Worm (Caenorhabditis elegans) whole organism, L4 larva: Measurements from ENCODE around the gene C09G12.17.

ENCODE experiments used
- F44E2.7 ChIP-seq: fragments of 200-800 bp; sonication (Bioruptor generic); IDR thresholded peaks from 2 replicates; pipeline ENCODE4 v2.1.2; 2022; ENCODE audit warnings: missing genetic modification characterization, missing compliant biosample characterization
- Y48G9A.11 ChIP-seq: fragments of 200-800 bp; sonication (Bioruptor generic); IDR thresholded peaks from 2 replicates; pipeline ENCODE4 v1.3.6; 2022; ENCODE audit warnings: missing genetic modification reagents, missing genetic modification characterization, missing compliant biosample characterization
- dmd-8 ChIP-seq: fragments of 200-800 bp; sonication (Bioruptor generic); IDR thresholded peaks from 2 replicates; pipeline ENCODE4 v1.3.6; 2022; ENCODE audit warnings: missing genetic modification characterization, missing compliant biosample characterization
- fkh-10 ChIP-seq: fragments of 150-350 bp; optimal IDR thresholded peaks from 2 replicates; lab custom pipeline; 2014; ENCODE audit warnings: missing biosample characterization, missing genetic modification reagents, missing genetic modification characterization
- lim-7 ChIP-seq: fragments of 200-800 bp; sonication (Bioruptor generic); IDR thresholded peaks from 2 replicates; pipeline ENCODE4 v1.3.6; 2022; ENCODE audit warnings: missing genetic modification characterization, missing compliant biosample characterization
- lin-13 ChIP-seq: fragments of 150-350 bp; optimal IDR thresholded peaks from 2 replicates; lab custom pipeline; 2014; ENCODE audit warnings: missing biosample characterization, missing genetic modification reagents, missing genetic modification characterization
- lsy-2 ChIP-seq, 2 experiments: fragments of 150-350 bp in 1 of 2; sonication (generic microtip) in 1 of 2; optimal IDR thresholded peaks; 2 replicates each; lab custom pipeline; 2014 to 2017; ENCODE audit warnings: missing biosample characterization in 2 of 2, missing genetic modification characterization in 2 of 2
- nhr-48 ChIP-seq: sonication (generic microtip); optimal IDR thresholded peaks from 2 replicates; lab custom pipeline; 2016; ENCODE audit warnings: mild to moderate bottlenecking, missing genetic modification characterization, missing compliant biosample characterization
- nhr-77 ChIP-seq: fragments of 150-350 bp; optimal IDR thresholded peaks from 2 replicates; lab custom pipeline; 2014; ENCODE audit warnings: missing biosample characterization, missing genetic modification characterization
- sdz-12 ChIP-seq: fragments of 200-800 bp; sonication (Bioruptor generic); optimal IDR thresholded peaks from 2 replicates; lab custom pipeline; 2018; ENCODE audit warnings: mild to moderate bottlenecking, missing genetic modification characterization, missing compliant biosample characterization
- snpc-1.2 ChIP-seq: fragments of 200-800 bp; sonication (Bioruptor generic); IDR thresholded peaks from 2 replicates; pipeline ENCODE4 v1.3.6; 2022; ENCODE audit warnings: missing genetic modification reagents, missing genetic modification characterization, missing compliant biosample characterization
- unc-130 ChIP-seq: sonication (generic microtip); optimal IDR thresholded peaks from 2 replicates; lab custom pipeline; 2016; ENCODE audit warnings: missing genetic modification reagents, missing genetic modification characterization, missing compliant biosample characterization
- unc-62 ChIP-seq, 3 experiments: fragments of 150-350 bp in 1 of 3; sonication (generic microtip); optimal IDR thresholded peaks in 2 of 3; peaks in 1 of 3; 1 replicate in 1 of 3; 2 replicates in 2 of 3; lab custom pipeline; 2014 to 2017; ENCODE audit warnings: missing biosample characterization in 3 of 3, missing genetic modification characterization in 3 of 3, missing genetic modification reagents in 3 of 3, missing genotype in 1 of 3
- ztf-11 ChIP-seq: fragments of 150-350 bp; optimal IDR thresholded peaks from 2 replicates; lab custom pipeline; 2014; ENCODE audit warnings: missing biosample characterization, missing genetic modification characterization

- TF ChIP-seq lim-7 (no peak), fkh-10 (no peak), lin-13 (no peak), Y48G9A.11 (no peak), unc-62 (GFP tag; optimal IDR thresholded peaks at IDR 0.05 in 1 of 2; lab: Kevin White, UChicago) (no peak), unc-62 (tag; optimal IDR thresholded peaks at IDR 0.05; lab: Kevin White, UChicago) (no peak), sdz-12 (GFP tag; lab: Kevin White, UChicago) (no peak), ztf-11 (tag; lab: Kevin White, UChicago) (no peak), snpc-1.2 (no peak), nhr-77 (no peak), F44E2.7 (GFP tag; lab: Robert Waterston, UW) (no peak), lsy-2 (tag; optimal IDR thresholded peaks at IDR 0.05; lab: Kevin White, UChicago) (no peak), unc-130 (no peak), dmd-8 (GFP tag; lab: Robert Waterston, UW) (no peak), nhr-48 (tag; lab: Kevin White, UChicago) (no peak)
Measured at ce11 chrIV:3481760-3482159, 14.5 kb downstream of the C09G12.17 start, which contains the start of gene srz-37.
